Worm (Caenorhabditis elegans) whole organism, L1 larva: ENCODE data around the gene enu-3.1.

Source experiments
- C04F5.9 ChIP-seq: sonication (generic microtip); optimal IDR thresholded peaks from 2 replicates; lab custom pipeline; 2016; ENCODE audit warnings: missing genetic modification characterization, missing compliant biosample characterization
- C16A3.4 ChIP-seq: fragments of 150-350 bp; optimal IDR thresholded peaks from 2 replicates; lab custom pipeline; 2014; ENCODE audit warnings: missing biosample characterization, missing genetic modification characterization
- F16B12.6 ChIP-seq: fragments of 150-350 bp; optimal IDR thresholded peaks from 2 replicates; lab custom pipeline; 2014; ENCODE audit warnings: missing biosample characterization, missing genetic modification characterization
- aha-1 ChIP-seq: fragments of 150-350 bp; optimal IDR thresholded peaks from 2 replicates; lab custom pipeline; 2014; ENCODE audit warnings: missing biosample characterization, missing genetic modification characterization
- aly-2 ChIP-seq: fragments of 150-350 bp; optimal IDR thresholded peaks from 2 replicates; lab custom pipeline; 2014; ENCODE audit warnings: missing biosample characterization, missing genetic modification characterization
- blmp-1 ChIP-seq: fragments of 150-350 bp; optimal IDR thresholded peaks from 2 replicates; lab custom pipeline; 2014; ENCODE audit warnings: missing biosample characterization, missing genetic modification characterization
- ceh-8 ChIP-seq: fragments of 200-800 bp; sonication (Bioruptor generic); optimal IDR thresholded peaks from 2 replicates; lab custom pipeline; 2018; ENCODE audit warnings: mild to moderate bottlenecking, missing genetic modification characterization, moderate library complexity, missing compliant biosample characterization
- ceh-82 ChIP-seq, 3 experiments: fragments of 150-350 bp in 1 of 3; sonication (generic microtip) in 2 of 3; optimal IDR thresholded peaks; 2 replicates each; lab custom pipeline; 2014 to 2017; ENCODE audit warnings: missing biosample characterization in 3 of 3, missing genetic modification characterization in 3 of 3
- ceh-88 ChIP-seq: fragments of 200-800 bp; sonication (Bioruptor generic); IDR thresholded peaks from 2 replicates; pipeline ENCODE4 v1.3.6; 2022; ENCODE audit warnings: missing genetic modification characterization, missing compliant biosample characterization
- ces-1 ChIP-seq: fragments of 150-350 bp; optimal IDR thresholded peaks from 2 replicates; lab custom pipeline; 2014; ENCODE audit warnings: missing biosample characterization, missing genetic modification reagents, missing genetic modification characterization
- dpl-1 ChIP-seq, 3 experiments: fragments of 150-350 bp in 2 of 3; sonication (generic microtip) in 1 of 3; optimal IDR thresholded peaks; 2 replicates each; lab custom pipeline; 2014 to 2017; ENCODE audit warnings: missing biosample characterization in 3 of 3, missing genetic modification characterization in 3 of 3, missing genetic modification reagents in 3 of 3
- dsc-1 ChIP-seq: sonication (generic microtip); optimal IDR thresholded peaks from 2 replicates; lab custom pipeline; 2016; ENCODE audit warnings: mild to moderate bottlenecking, missing genetic modification characterization, missing compliant biosample characterization
- efl-1 ChIP-seq, 4 experiments: fragments of 150-350 bp; optimal IDR thresholded peaks in 3 of 4; peaks in 1 of 4; 1 replicate in 1 of 4; 2 replicates in 3 of 4; lab custom pipeline; 2014; ENCODE audit warnings: missing biosample characterization in 2 of 4, missing genetic modification characterization in 2 of 4, missing genetic modification reagents in 2 of 4
- egl-13 ChIP-seq: sonication (generic microtip); optimal IDR thresholded peaks from 2 replicates; lab custom pipeline; 2016; ENCODE audit warnings: missing genotype, missing genetic modification reagents, missing genetic modification characterization, missing compliant biosample characterization
- fkh-10 ChIP-seq: sonication (generic microtip); optimal IDR thresholded peaks from 2 replicates; lab custom pipeline; 2017; ENCODE audit warnings: missing biosample characterization, missing genetic modification reagents, missing genetic modification characterization
- fkh-8 ChIP-seq: sonication (generic microtip); optimal IDR thresholded peaks from 2 replicates; lab custom pipeline; 2016; ENCODE audit warnings: mild to moderate bottlenecking, missing genetic modification characterization, missing compliant biosample characterization
- irx-1 ChIP-seq: sonication (generic microtip); optimal IDR thresholded peaks from 2 replicates; lab custom pipeline; 2016; ENCODE audit warnings: missing genetic modification characterization, missing compliant biosample characterization
- isw-1 ChIP-seq: fragments of 200-800 bp; sonication (Bioruptor generic); IDR thresholded peaks from 2 replicates; pipeline ENCODE4 v1.3.6; 2022; ENCODE audit warnings: missing genetic modification characterization, missing compliant biosample characterization
- lin-13 ChIP-seq: fragments of 150-350 bp; optimal IDR thresholded peaks from 2 replicates; lab custom pipeline; 2014; ENCODE audit warnings: missing biosample characterization, missing genetic modification reagents, missing genetic modification characterization
- lin-14 ChIP-seq: fragments of 200-800 bp; sonication (Bioruptor generic); optimal IDR thresholded peaks from 2 replicates; lab custom pipeline; 2018; ENCODE audit warnings: mild to moderate bottlenecking, missing genetic modification characterization, moderate library complexity, missing compliant biosample characterization
- lin-15B ChIP-seq: fragments of 150-350 bp; sonication (generic microtip); optimal IDR thresholded peaks from 3 replicates; lab custom pipeline; 2014; ENCODE audit warnings: missing biosample characterization, missing genetic modification characterization
- lin-35 ChIP-seq, 2 experiments: fragments of 150-350 bp; optimal IDR thresholded peaks; 2 replicates each; lab custom pipeline; 2014; ENCODE audit warnings: missing biosample characterization in 2 of 2, missing genetic modification characterization in 2 of 2, missing genetic modification reagents in 2 of 2
- lir-3 ChIP-seq: sonication (generic microtip); optimal IDR thresholded peaks from 2 replicates; lab custom pipeline; 2016; ENCODE audit warnings: mild to moderate bottlenecking, missing genetic modification characterization, moderate library complexity, missing compliant biosample characterization; ENCODE audit not compliant: poor library complexity
- lsy-2 ChIP-seq, 2 experiments: fragments of 150-350 bp; optimal IDR thresholded peaks; 2 replicates each; lab custom pipeline; 2014; ENCODE audit warnings: missing biosample characterization in 2 of 2, missing genetic modification characterization in 2 of 2
- mab-9 ChIP-seq: fragments of 200-800 bp; sonication (Bioruptor generic); IDR thresholded peaks from 2 replicates; pipeline ENCODE4 v1.3.6; 2022; ENCODE audit warnings: missing genetic modification reagents, missing genetic modification characterization, missing compliant biosample characterization
- mep-1 ChIP-seq: fragments of 150-350 bp; optimal IDR thresholded peaks from 2 replicates; lab custom pipeline; 2014; ENCODE audit warnings: missing biosample characterization, missing genetic modification characterization
- nhr-19 ChIP-seq: fragments of 200-800 bp; sonication (Bioruptor generic); conservative IDR thresholded peaks from 2 replicates; pipeline ENCODE4 v1.3.6; 2022; ENCODE audit warnings: missing genetic modification characterization, missing compliant biosample characterization
- nhr-20 ChIP-seq: sonication (generic microtip); optimal IDR thresholded peaks from 2 replicates; lab custom pipeline; 2016; ENCODE audit warnings: mild to moderate bottlenecking, missing genetic modification characterization, missing compliant biosample characterization
- nhr-47 ChIP-seq: sonication (generic microtip); optimal IDR thresholded peaks from 2 replicates; lab custom pipeline; 2016; ENCODE audit warnings: mild to moderate bottlenecking, missing genetic modification characterization, moderate library complexity, missing compliant biosample characterization
- nhr-71 ChIP-seq: sonication (generic microtip); optimal IDR thresholded peaks from 2 replicates; lab custom pipeline; 2016; ENCODE audit warnings: mild to moderate bottlenecking, missing genetic modification characterization, moderate library complexity, missing compliant biosample characterization
- nhr-77 ChIP-seq: fragments of 150-350 bp; optimal IDR thresholded peaks from 2 replicates; lab custom pipeline; 2014; ENCODE audit warnings: missing biosample characterization, missing genetic modification characterization
- nhr-85 ChIP-seq: sonication (generic microtip); peaks from one replicate; lab custom pipeline; 2016; ENCODE audit warnings: missing genetic modification characterization, inconsistent platforms, missing compliant biosample characterization
- nhr-90 ChIP-seq: sonication (generic microtip); optimal IDR thresholded peaks from 2 replicates; lab custom pipeline; 2016; ENCODE audit warnings: mild to moderate bottlenecking, missing genetic modification characterization, missing compliant biosample characterization; ENCODE audit not compliant: poor library complexity
- rnt-1 ChIP-seq: sonication (generic microtip); optimal IDR thresholded peaks from 2 replicates; lab custom pipeline; 2016; ENCODE audit warnings: mild to moderate bottlenecking, missing genetic modification characterization, moderate library complexity, missing compliant biosample characterization
- snpc-4 ChIP-seq: fragments of 150-350 bp; optimal IDR thresholded peaks from 2 replicates; lab custom pipeline; 2014; ENCODE audit warnings: missing biosample characterization, missing genetic modification characterization
- snu-23 ChIP-seq: sonication (generic microtip); optimal IDR thresholded peaks from 2 replicates; lab custom pipeline; 2016; ENCODE audit warnings: missing genetic modification characterization, missing compliant biosample characterization
- swsn-7 ChIP-seq: sonication (generic microtip); optimal IDR thresholded peaks from 2 replicates; lab custom pipeline; 2016; ENCODE audit warnings: missing genetic modification characterization, missing compliant biosample characterization
- tbx-2 ChIP-seq: sonication (generic microtip); optimal IDR thresholded peaks from 2 replicates; lab custom pipeline; 2016; ENCODE audit warnings: missing genetic modification characterization, missing compliant biosample characterization
- unc-130 ChIP-seq: fragments of 150-350 bp; optimal IDR thresholded peaks from 2 replicates; lab custom pipeline; 2017; ENCODE audit warnings: missing biosample characterization, missing genetic modification characterization, inconsistent platforms
- unc-86 ChIP-seq: sonication (generic microtip); optimal IDR thresholded peaks from 2 replicates; lab custom pipeline; 2016; ENCODE audit warnings: missing genetic modification characterization, missing compliant biosample characterization
- unc-98 ChIP-seq: fragments of 200-800 bp; sonication (Bioruptor generic); IDR thresholded peaks from 2 replicates; pipeline ENCODE4 v1.3.6; 2022; ENCODE audit warnings: missing genetic modification characterization, missing compliant biosample characterization
- vab-15 ChIP-seq: sonication (generic microtip); optimal IDR thresholded peaks from 2 replicates; lab custom pipeline; 2017; ENCODE audit warnings: missing genotype, mild to moderate bottlenecking, missing genetic modification characterization, missing compliant biosample characterization
- xbp-1 ChIP-seq: sonication (generic microtip); optimal IDR thresholded peaks from 2 replicates; lab custom pipeline; 2016; ENCODE audit warnings: missing genetic modification characterization, missing compliant biosample characterization
- ztf-11 ChIP-seq, 2 experiments: sonication (generic microtip); optimal IDR thresholded peaks; 2 replicates each; lab custom pipeline; 2016 to 2017; ENCODE audit warnings: missing genetic modification characterization in 2 of 2, missing biosample characterization in 1 of 2, missing compliant biosample characterization in 1 of 2

Gene enu-3.1

DNA sequence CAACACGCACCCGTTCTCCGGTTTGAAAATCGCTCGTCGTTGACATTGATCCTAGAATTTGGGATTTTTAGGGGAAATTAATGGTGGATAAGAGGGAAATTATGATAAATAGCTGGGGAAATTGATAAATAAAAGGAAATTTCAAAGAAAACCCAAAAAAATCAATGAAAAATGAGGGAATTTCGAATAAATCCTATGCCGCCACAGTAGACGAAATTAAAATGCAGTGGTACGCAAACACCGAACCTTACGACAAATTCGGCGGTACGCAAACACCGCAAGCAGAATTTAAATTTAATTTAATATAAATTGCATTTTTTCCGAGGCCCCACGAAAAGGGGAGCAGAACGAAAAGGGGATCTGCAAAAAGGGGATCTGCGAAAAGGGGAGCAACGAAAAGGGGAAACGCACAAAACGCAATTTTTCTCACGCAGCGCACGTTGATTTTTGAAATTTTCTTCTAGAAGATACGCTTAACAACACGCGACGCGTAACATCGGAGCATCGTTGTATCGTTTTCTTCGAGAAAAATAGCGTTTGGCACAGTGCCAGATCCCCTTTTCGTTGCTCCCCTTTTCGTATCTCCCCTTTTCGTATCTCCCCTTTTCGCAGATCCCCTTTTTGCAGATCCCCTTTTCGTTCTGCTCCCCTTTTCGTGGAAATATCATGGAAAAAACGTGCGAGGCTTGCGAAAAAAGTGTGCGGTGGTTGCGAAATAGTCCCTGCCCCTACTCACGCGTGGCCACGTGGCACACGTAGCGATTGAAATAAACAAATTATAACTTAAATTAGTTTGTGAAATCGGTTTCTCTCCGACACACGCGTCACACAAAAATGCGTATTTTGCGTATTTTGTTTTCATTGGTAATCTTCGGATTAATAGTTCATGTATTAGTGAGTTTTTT, at the start of gene enu-3.1, which contains the start of gene smrd-1:
Gene enu-3.1 (plus strand): TSS at position 339 of the 905 bp plus-strand sequence.
Gene smrd-1 (minus strand): TSS at position 51 of the 905 bp plus-strand sequence.
- TF ChIP-seq aly-2 = peak; percentile 28
- peak; percentile 29 for TF ChIP-seq nhr-77 (tag; lab: Kevin White, UChicago)
- TF ChIP-seq tbx-2 = peak; percentile 78
- TF ChIP-seq isw-1 (GFP tag; lab: Robert Waterston, UW) = peak; percentile 73
- TF ChIP-seq irx-1 (tag; lab: Kevin White, UChicago) = peak; percentile 23
- TF ChIP-seq lir-3 (tag; lab: Kevin White, UChicago) = peak; percentile 57
- TF ChIP-seq aha-1 (tag; lab: Kevin White, UChicago) = peak; percentile 25
- TF ChIP-seq ceh-8 (GFP tag; lab: Kevin White, UChicago) = peak; percentile 93
- TF ChIP-seq xbp-1 = peak; percentile 61
- TF ChIP-seq rnt-1 = peak; percentile 59
- TF ChIP-seq unc-86 (tag; lab: Kevin White, UChicago) = peak; percentile 62
- peak; percentile 63 for TF ChIP-seq unc-98 (GFP tag; lab: Robert Waterston, UW)
- peak; percentile 78 for TF ChIP-seq nhr-19 (GFP tag; lab: Robert Waterston, UW)
- peak; percentile 69 to 73 for TF ChIP-seq lin-35 (GFP tag; optimal IDR thresholded peaks at IDR 0.05; lab: Kevin White, UChicago)
- TF ChIP-seq ces-1 (GFP tag; lab: Kevin White, UChicago) = peak; percentile 92
- peak; percentile 58 for TF ChIP-seq lin-13 (GFP tag; lab: Kevin White, UChicago)
- peak; percentile 26 for TF ChIP-seq blmp-1 (tag; lab: Kevin White, UChicago)
- peak in 1 of 2 experiments; percentile 65 for TF ChIP-seq ztf-11 (tag; optimal IDR thresholded peaks at IDR 0.05; lab: Kevin White, UChicago)
- peak; percentile 74 for TF ChIP-seq dsc-1 (tag; lab: Kevin White, UChicago)
- TF ChIP-seq fkh-10 (GFP tag; lab: Kevin White, UChicago) = peak; percentile 82
- peak; percentile 72 for TF ChIP-seq ceh-88 (GFP tag; lab: Robert Waterston, UW)
- TF ChIP-seq C04F5.9 (tag; lab: Kevin White, UChicago) = peak; percentile 9
- TF ChIP-seq mab-9 (GFP tag; lab: Robert Waterston, UW) = peak; percentile 63
- peak; percentile 72 to 77 for TF ChIP-seq lsy-2 (tag; optimal IDR thresholded peaks at IDR 0.05; lab: Kevin White, UChicago)
- peak; percentile 70 for TF ChIP-seq swsn-7
- peak; percentile 84 for TF ChIP-seq nhr-47 (tag; lab: Kevin White, UChicago)
- peak; percentile 72 for TF ChIP-seq lin-15B (tag; lab: Kevin White, UChicago)
- peak; percentile 53 to 71 for TF ChIP-seq efl-1 (optimal IDR thresholded peaks at IDR 0.05; lab: Kevin White, UChicago)
- peak; percentile 73 to 96 for TF ChIP-seq efl-1 (GFP tag; optimal IDR thresholded peaks at IDR 0.05 in 1 of 2; lab: Kevin White, UChicago)
- peak; percentile 66 for TF ChIP-seq snu-23 (GFP tag; lab: Kevin White, UChicago)
- peak; percentile 37 to 75 (median 66) for TF ChIP-seq dpl-1 (GFP tag; optimal IDR thresholded peaks at IDR 0.05; lab: Kevin White, UChicago)
- TF ChIP-seq egl-13 (tag; lab: Kevin White, UChicago) = peak; percentile 63
- peak; percentile 78 for TF ChIP-seq lin-14 (GFP tag; lab: Kevin White, UChicago)
- TF ChIP-seq F16B12.6 (tag; lab: Kevin White, UChicago) = peak; percentile 88
- TF ChIP-seq nhr-20 (tag; lab: Kevin White, UChicago) = peak; percentile 66
- TF ChIP-seq nhr-90 (tag; lab: Kevin White, UChicago) = peak; percentile 63
- peak; percentile 64 for TF ChIP-seq nhr-85 (tag; lab: Kevin White, UChicago)
- peak; percentile 82 for TF ChIP-seq nhr-71
- TF ChIP-seq vab-15 = peak; percentile 44
- peak; percentile 80 for TF ChIP-seq fkh-8 (tag; lab: Kevin White, UChicago)
- peak; percentile 13 for TF ChIP-seq C16A3.4 (tag; lab: Kevin White, UChicago)
- peak; percentile 42 for TF ChIP-seq mep-1 (tag; lab: Kevin White, UChicago)
- TF ChIP-seq ceh-82 (tag; optimal IDR thresholded peaks at IDR 0.05; lab: Kevin White, UChicago) = peak; percentile 41 to 65 (median 41)
- TF ChIP-seq unc-130 (tag; lab: Kevin White, UChicago) = peak; percentile 20
- peak; percentile 13 for TF ChIP-seq snpc-4 (tag; lab: Kevin White, UChicago)
- TF ChIP-seq, all 84 proteins: peak for 44; not testable (repeated sequence) for 40
